Worm (Caenorhabditis elegans) whole organism, midembryonic: Measurements from ENCODE around the gene selt-1.2.

Experiments used
- ztf-23 ChIP-seq: fragments of 200-800 bp; sonication (Bioruptor generic); IDR thresholded peaks from 2 replicates; pipeline ENCODE4 v1.3.6; 2022; ENCODE audit warnings: missing genetic modification reagents, missing genetic modification characterization, missing compliant biosample characterization
- ztf-29 ChIP-seq: fragments of 200-800 bp; sonication (Bioruptor generic); IDR thresholded peaks from 2 replicates; pipeline ENCODE4 v1.3.6; 2022; ENCODE audit warnings: missing genetic modification reagents, missing genetic modification characterization, missing compliant biosample characterization

DNA sequence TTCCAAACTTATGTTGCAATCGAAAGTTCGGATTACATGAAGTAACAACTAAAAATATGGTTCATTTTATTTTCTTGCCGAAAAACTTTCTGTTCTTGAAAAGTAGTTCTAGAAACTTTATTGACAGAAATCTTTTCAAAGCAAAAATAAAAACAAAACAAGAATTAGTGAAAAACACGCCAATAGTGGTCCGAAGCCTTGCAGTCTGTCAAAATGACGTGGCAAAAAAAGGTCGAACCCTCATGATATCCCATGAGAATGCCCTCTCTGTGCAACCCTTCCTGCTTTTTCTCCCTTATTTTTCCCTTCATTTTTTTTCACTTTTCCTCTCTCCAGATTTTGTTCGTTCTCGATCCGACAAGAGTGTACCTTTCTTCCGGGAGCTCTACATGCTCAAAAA lies 48.0 kb downstream of the selt-1.2 start:
- no peak for TF ChIP-seq ztf-23 (GFP tag; lab: Robert Waterston, UW)
- no peak for TF ChIP-seq ztf-29 (GFP tag; lab: Robert Waterston, UW)
